Fruit fly (Drosophila melanogaster): ENCODE data around the gene msl-2.

Gene msl-2

DNA sequence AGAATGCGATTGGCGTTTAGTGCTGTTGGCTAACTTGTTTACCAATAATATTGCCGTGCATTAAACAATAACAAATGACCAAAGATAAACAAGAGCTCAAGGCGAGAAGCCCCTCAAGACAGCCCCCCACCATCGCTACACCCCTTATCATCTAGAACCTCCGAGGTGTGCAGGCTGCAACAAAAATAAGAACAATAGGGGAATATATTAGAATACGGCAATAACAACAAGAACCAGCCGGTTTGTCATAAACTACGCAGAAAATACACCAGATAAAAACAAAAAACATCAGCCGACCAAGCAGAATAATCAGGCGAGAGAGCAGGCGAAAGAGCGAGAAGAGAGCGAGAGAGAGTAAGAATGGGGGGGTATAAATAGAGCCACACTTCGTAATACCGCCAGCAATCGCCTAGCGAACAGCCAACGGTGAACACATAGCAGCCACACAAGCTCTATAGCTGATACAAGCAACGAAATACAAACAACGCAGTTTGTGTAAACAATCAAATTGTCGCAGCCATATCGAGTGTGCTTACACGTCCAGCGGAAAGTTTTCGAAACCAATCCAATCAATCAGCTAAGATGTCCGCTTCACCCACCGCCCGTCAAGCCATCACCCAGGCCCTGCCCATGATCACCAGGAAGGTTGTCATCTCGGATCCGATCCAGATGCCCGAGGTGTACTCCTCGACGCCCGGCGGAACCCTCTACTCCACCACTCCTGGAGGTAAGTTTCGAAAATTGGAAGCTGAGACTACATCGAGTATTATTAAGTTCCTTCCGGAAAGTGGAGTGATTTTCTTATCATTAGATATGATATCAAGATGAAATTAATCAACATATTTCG is 12.3 kb upstream of the msl-2 start, which contains the start of gene Thor (continued):
- TF ChIP-seq Gsc (GFP tag; IDR thresholded peaks at IDR 0.05) (no peak), CG43689 (GFP tag; IDR thresholded peaks at IDR 0.05) (peak; percentile 43; the same call in 1 of the 2 replicates), tup (GFP tag; optimal IDR thresholded peaks at IDR 0.05) (peak; percentile 63), CG1529 (GFP tag; optimal IDR thresholded peaks at IDR 0.05) (peak; percentile 19), CG14050 (GFP tag; IDR thresholded peaks at IDR 0.05) (peak; percentile 50; the same call in 1 of the 3 replicates), bsh (GFP tag; optimal IDR thresholded peaks at IDR 0.05) (peak; percentile 45 to 46), oc (tag; optimal IDR thresholded peaks at IDR 0.05) (peak; percentile 65), HLH54F (GFP tag; optimal IDR thresholded peaks at IDR 0.05) (peak; percentile 54), Dp (GFP tag; optimal IDR thresholded peaks at IDR 0.05) (no peak), Deaf1 (tag; optimal IDR thresholded peaks at IDR 0.05) (peak; percentile 89), CG1602 (GFP tag; optimal IDR thresholded peaks at IDR 0.05) (peak; percentile 7), CG15601 (tag; optimal IDR thresholded peaks at IDR 0.05) (peak; percentile 36), peb (GFP tag; IDR thresholded peaks at IDR 0.05) (no peak), scrt (GFP tag; optimal IDR thresholded peaks at IDR 0.05) (peak; percentile 48), Ets97D (GFP tag; optimal IDR thresholded peaks at IDR 0.05) (no peak), Elba2 (GFP tag; optimal IDR thresholded peaks at IDR 0.05) (no peak), tll (GFP tag; optimal IDR thresholded peaks at IDR 0.05) (no peak), CG14965 (GFP tag; optimal IDR thresholded peaks at IDR 0.05; ENCODE audit: borderline replicate concordance) (peak; percentile 41), CG32767 (GFP tag; IDR thresholded peaks at IDR 0.05) (peak; percentile 66), H15 (GFP tag; IDR thresholded peaks at IDR 0.05) (peak; percentile 30; the same call in 1 of the 3 replicates), CG15696 (tag; optimal IDR thresholded peaks at IDR 0.05) (peak; percentile 40), CG9932 (GFP tag; IDR thresholded peaks at IDR 0.05) (peak; percentile 71), B-H2 (GFP tag; optimal IDR thresholded peaks at IDR 0.05) (peak; percentile 82), CG15514 (GFP tag; optimal IDR thresholded peaks at IDR 0.05) (peak; percentile 61), CG12769 (tag; optimal IDR thresholded peaks at IDR 0.05) (peak; percentile 82), gfzf (GFP tag; optimal IDR thresholded peaks at IDR 0.05) (no peak), az2 (GFP tag; optimal IDR thresholded peaks at IDR 0.05) (peak; percentile 19), lab (GFP tag; optimal IDR thresholded peaks at IDR 0.05) (peak; percentile 92), ERR (GFP tag; optimal IDR thresholded peaks at IDR 0.05) (peak; percentile 77), kah (GFP tag; optimal IDR thresholded peaks at IDR 0.05) (peak; percentile 26), CG12744 (GFP tag; optimal IDR thresholded peaks at IDR 0.05) (peak; percentile 56), Dref (GFP tag; IDR thresholded peaks at IDR 0.05) (no peak), Tbp (GFP tag; optimal IDR thresholded peaks at IDR 0.05) (no peak), CG31365 (tag; optimal IDR thresholded peaks at IDR 0.05) (peak; percentile 46), CG8388 (GFP tag; optimal IDR thresholded peaks at IDR 0.05) (peak; percentile 24), kay (GFP tag; optimal IDR thresholded peaks at IDR 0.05) (peak; percentile 24), sqz (GFP tag; optimal IDR thresholded peaks at IDR 0.05) (peak; percentile 83), Dbx (GFP tag; IDR thresholded peaks at IDR 0.05) (peak; percentile 84), crol (GFP tag; IDR thresholded peaks at IDR 0.05) (peak; percentile 57), sima (GFP tag; optimal IDR thresholded peaks at IDR 0.05) (no peak), HLH4C (GFP tag; IDR thresholded peaks at IDR 0.05; ENCODE audit: partially characterized antibody) (peak; percentile 55; the same call in 1 of the 3 replicates), NFAT (GFP tag; IDR thresholded peaks at IDR 0.05) (peak; percentile 96), CG17359 (tag; optimal IDR thresholded peaks at IDR 0.05) (peak; percentile 69), grn (GFP tag; optimal IDR thresholded peaks at IDR 0.05) (peak; percentile 40), Optix (GFP tag; IDR thresholded peaks at IDR 0.05) (0 out of 3 replicates have a peak, but pooled peaks have one; percentile 36), tin (GFP tag; optimal IDR thresholded peaks at IDR 0.05) (peak; percentile 51), kni (GFP tag; optimal IDR thresholded peaks at IDR 0.05) (peak; percentile 81), HLH3B (GFP tag; IDR thresholded peaks at IDR 0.05) (peak; percentile 66; the same call in 1 of the 2 replicates)
